Fruit fly (Drosophila melanogaster) whole organism, wandering third instar larva: ENCODE measurements around the gene Pka-C3.

Experiments used
- Abd-B ChIP-seq: fragments of >200 bp; optimal IDR thresholded peaks from 2 replicates; lab custom pipeline; 2017; ENCODE audit warnings: missing biosample characterization, missing genetic modification characterization
- CG32264 ChIP-seq: fragments of 200-800 bp; sonication (Bioruptor generic); optimal IDR thresholded peaks from 2 replicates; lab custom pipeline; 2016; ENCODE audit warnings: missing biosample characterization, missing genetic modification characterization
- CG9705 ChIP-seq: fragments of 200-800 bp; sonication (Bioruptor generic); optimal IDR thresholded peaks from 2 replicates; lab custom pipeline; 2018; ENCODE audit warnings: missing biosample characterization, mild to moderate bottlenecking, missing genetic modification characterization
- CrebA ChIP-seq: fragments of 200-800 bp; sonication (Bioruptor generic); optimal IDR thresholded peaks from 2 replicates; lab custom pipeline; 2016; ENCODE audit warnings: missing biosample characterization, mild to moderate bottlenecking, missing genetic modification characterization, borderline replicate concordance
- Dfd ChIP-seq: fragments of >200 bp; optimal IDR thresholded peaks from 2 replicates; lab custom pipeline; 2017; ENCODE audit warnings: missing biosample characterization, missing genetic modification characterization
- Dif ChIP-seq: fragments of 200-275, 200-300 bp; sonication (Bioruptor generic); optimal IDR thresholded peaks from 2 replicates; lab custom pipeline; 2018; ENCODE audit warnings: missing biosample characterization, missing genetic modification characterization; ENCODE audit not compliant: partially characterized antibody
- GATAd ChIP-seq: sonication (Bioruptor generic); optimal IDR thresholded peaks from 2 replicates; lab custom pipeline; 2016; ENCODE audit warnings: missing biosample characterization, missing genetic modification characterization
- HLH106 ChIP-seq: fragments of 200-800 bp; optimal IDR thresholded peaks from 3 replicates; lab custom pipeline; 2019; ENCODE audit warnings: missing biosample characterization, mild to moderate bottlenecking, missing genetic modification characterization, moderate library complexity
- Hnf4 ChIP-seq: fragments of 200-800 bp; sonication (Bioruptor generic); optimal IDR thresholded peaks from 2 replicates; lab custom pipeline; 2016; ENCODE audit warnings: missing biosample characterization, mild to moderate bottlenecking, missing genetic modification characterization
- Hr78 ChIP-seq: fragments of >200 bp; optimal IDR thresholded peaks from 2 replicates; lab custom pipeline; 2017; ENCODE audit warnings: missing biosample characterization, missing genetic modification characterization
- Hr83 ChIP-seq: fragments of 200-300 bp; sonication (Bioruptor generic); optimal IDR thresholded peaks from 2 replicates; lab custom pipeline; 2016; ENCODE audit warnings: missing biosample characterization, mild to moderate bottlenecking, missing genetic modification characterization, moderate library complexity; ENCODE audit not compliant: poor library complexity, severe bottlenecking
- Jra ChIP-seq: sonication (Bioruptor generic); optimal IDR thresholded peaks from 2 replicates; lab custom pipeline; 2016; ENCODE audit warnings: missing biosample characterization, missing genetic modification characterization
- Mio ChIP-seq: sonication (Bioruptor generic); optimal IDR thresholded peaks from 2 replicates; lab custom pipeline; 2016; ENCODE audit warnings: missing biosample characterization, missing genetic modification characterization
- Myc ChIP-seq: fragments of >200 bp; optimal IDR thresholded peaks from 2 replicates; lab custom pipeline; 2017
- N ChIP-seq: fragments of >200 bp; optimal IDR thresholded peaks from 2 replicates; lab custom pipeline; 2018; ENCODE audit warnings: missing biosample characterization, missing external identifiers, missing genetic modification characterization
- OdsH ChIP-seq: fragments of 200-800 bp; sonication (Bioruptor generic); optimal IDR thresholded peaks from 2 replicates; lab custom pipeline; 2016; ENCODE audit warnings: missing biosample characterization, mild to moderate bottlenecking, missing genetic modification characterization
- Rel ChIP-seq, 2 experiments: fragments of 200-800 bp; sonication (Bioruptor generic) in 1 of 2; optimal IDR thresholded peaks; 2 replicates in 1 of 2; 3 replicates in 1 of 2; lab custom pipeline; 2016 to 2019; ENCODE audit warnings: mild to moderate bottlenecking in 2 of 2, missing biosample characterization in 2 of 2, missing genetic modification characterization in 2 of 2, moderate library complexity in 1 of 2
- Sp1 ChIP-seq: fragments of 200-800 bp; sonication (Bioruptor generic); optimal IDR thresholded peaks from 3 replicates; lab custom pipeline; 2019; ENCODE audit warnings: missing biosample characterization, mild to moderate bottlenecking, missing genetic modification characterization, moderate library complexity
- Vsx2 ChIP-seq: fragments of 200-300, 225-300 bp; sonication (Bioruptor generic); optimal IDR thresholded peaks from 2 replicates; lab custom pipeline; 2018; ENCODE audit warnings: missing biosample characterization, missing genetic modification characterization; ENCODE audit not compliant: partially characterized antibody
- br ChIP-seq: fragments of 200-800 bp; sonication (Bioruptor generic); optimal IDR thresholded peaks from 2 replicates; lab custom pipeline; 2016; ENCODE audit warnings: missing biosample characterization, missing genetic modification characterization
- brk ChIP-seq: fragments of 200-800 bp; sonication (Bioruptor generic); optimal IDR thresholded peaks from 2 replicates; lab custom pipeline; 2016; ENCODE audit warnings: missing biosample characterization, mild to moderate bottlenecking, missing genetic modification characterization
- dl ChIP-seq, 2 experiments: fragments of 175-275, 200-275 bp in 1 of 2; fragments of 200-275 bp in 1 of 2; sonication (Bioruptor generic); optimal IDR thresholded peaks; lab custom pipeline; 2018; ENCODE audit warnings: mild to moderate bottlenecking in 2 of 2, missing biosample characterization in 2 of 2, missing genetic modification characterization in 2 of 2, moderate library complexity in 2 of 2; ENCODE audit not compliant: partially characterized antibody in 2 of 2, insufficient read depth in 1 of 2
- dmrt93B ChIP-seq: fragments of 200-800 bp; sonication (Bioruptor generic); optimal IDR thresholded peaks from 2 replicates; lab custom pipeline; 2018; ENCODE audit warnings: missing biosample characterization, mild to moderate bottlenecking, missing genetic modification characterization
- dsf ChIP-seq: sonication (Bioruptor generic); optimal IDR thresholded peaks from 2 replicates; lab custom pipeline; 2016; ENCODE audit warnings: missing biosample characterization, missing genetic modification characterization, borderline replicate concordance
- ey ChIP-seq: fragments of 200-800 bp; sonication (Bioruptor generic); optimal IDR thresholded peaks from 2 replicates; lab custom pipeline; 2016; ENCODE audit warnings: missing biosample characterization, missing genetic modification characterization
- foxo ChIP-seq, 2 experiments: fragments of 200-800 bp; sonication (Bioruptor generic); optimal IDR thresholded peaks; 2 replicates in 1 of 2; 3 replicates in 1 of 2; lab custom pipeline; 2016 to 2017; ENCODE audit warnings: missing biosample characterization in 2 of 2, missing genetic modification characterization in 2 of 2
- fru ChIP-seq: fragments of 200-800 bp; sonication (Bioruptor generic); optimal IDR thresholded peaks from 3 replicates; lab custom pipeline; 2016; ENCODE audit warnings: missing biosample characterization, mild to moderate bottlenecking, missing genetic modification characterization
- h ChIP-seq: fragments of 200-800 bp; sonication (Bioruptor generic); optimal IDR thresholded peaks from 3 replicates; lab custom pipeline; 2016; ENCODE audit warnings: missing biosample characterization, mild to moderate bottlenecking, missing genetic modification characterization
- jim ChIP-seq: fragments of 175-275, 200-325 bp; sonication (Bioruptor generic); optimal IDR thresholded peaks from 2 replicates; lab custom pipeline; 2016; ENCODE audit warnings: missing biosample characterization, mild to moderate bottlenecking, missing genetic modification characterization
- lola ChIP-seq: fragments of >200 bp; optimal IDR thresholded peaks from 2 replicates; lab custom pipeline; 2017; ENCODE audit warnings: missing biosample characterization, missing genetic modification characterization
- pan ChIP-seq: fragments of >200 bp; optimal IDR thresholded peaks from 2 replicates; lab custom pipeline; 2017
- psq ChIP-seq: fragments of 200-800 bp; sonication (Bioruptor generic); optimal IDR thresholded peaks from 3 replicates; lab custom pipeline; 2017; ENCODE audit warnings: missing biosample characterization, mild to moderate bottlenecking, missing genetic modification characterization, moderate library complexity
- rgr ChIP-seq: fragments of 200-800 bp; sonication (Bioruptor generic); optimal IDR thresholded peaks from 3 replicates; lab custom pipeline; 2016; ENCODE audit warnings: missing biosample characterization, mild to moderate bottlenecking, missing genetic modification characterization
- sage ChIP-seq: fragments of 200-800 bp; sonication (Bioruptor generic); optimal IDR thresholded peaks from 2 replicates; lab custom pipeline; 2016; ENCODE audit warnings: missing biosample characterization, mild to moderate bottlenecking, missing genetic modification characterization
- sv ChIP-seq: fragments of 200-800 bp; sonication (Bioruptor generic); optimal IDR thresholded peaks from 3 replicates; lab custom pipeline; 2016; ENCODE audit warnings: missing biosample characterization, missing genetic modification characterization
- tai ChIP-seq: sonication (Bioruptor generic); optimal IDR thresholded peaks from 2 replicates; lab custom pipeline; 2016; ENCODE audit warnings: missing biosample characterization, missing genetic modification characterization
- usp ChIP-seq: fragments of >200 bp; optimal IDR thresholded peaks from 2 replicates; lab custom pipeline; 2017; ENCODE audit warnings: missing biosample characterization, missing genetic modification characterization
- woc ChIP-seq: sonication (Bioruptor generic); optimal IDR thresholded peaks from 2 replicates; lab custom pipeline; 2016; ENCODE audit warnings: missing biosample characterization, mild to moderate bottlenecking, missing genetic modification characterization

The Pka-C3 gene

dm6 chr3L:15956448-15957010, 1.9 kb upstream of the Pka-C3 start, which contains the start of gene elgi:
TSS of gene elgi (plus strand) at chr3L:15956550.
- TF ChIP-seq Vsx2 (GFP tag; lab: Kevin White, UChicago) (no peak), lola (GFP tag; lab: Kevin White, UChicago) (no peak), dsf (GFP tag; lab: Kevin White, UChicago) (no peak), Dfd (no peak), HLH106 (tag; lab: Kevin White, UChicago) (peak; percentile 58), fru (peak; percentile 77), Jra (GFP tag; lab: Kevin White, UChicago) (no peak), h (GFP tag; lab: Kevin White, UChicago) (peak; percentile 82), tai (GFP tag; lab: Kevin White, UChicago) (no peak), OdsH (peak; percentile 46), usp (GFP tag; lab: Kevin White, UChicago) (no peak), Hr83 (GFP tag; lab: Kevin White, UChicago) (peak; percentile 80), CG32264 (GFP tag; lab: Kevin White, UChicago) (peak; percentile 47), woc (peak; percentile 85), ey (peak; percentile 54), Mio (peak; percentile 10), jim (GFP tag; lab: Kevin White, UChicago) (no peak), dl (GFP tag; optimal IDR thresholded peaks at IDR 0.05; lab: Kevin White, UChicago; ENCODE audit: insufficient read depth in 1 of 2, partially characterized antibody in 2 of 2) (no peak), Abd-B (no peak), CrebA (GFP tag; lab: Kevin White, UChicago) (no peak), dmrt93B (GFP tag; lab: Kevin White, UChicago) (no peak), br (peak; percentile 75), CG9705 (GFP tag; lab: Kevin White, UChicago) (peak; percentile 49), sv (GFP tag; lab: Kevin White, UChicago) (peak; percentile 52), brk (GFP tag; lab: Kevin White, UChicago) (no peak), pan (no peak), Hnf4 (GFP tag; lab: Kevin White, UChicago) (no peak), Rel (GFP tag; optimal IDR thresholded peaks at IDR 0.05; lab: Kevin White, UChicago) (no peak), Rel (tag; optimal IDR thresholded peaks at IDR 0.05; lab: Kevin White, UChicago) (peak; percentile 54), N (no peak), Dif (GFP tag; lab: Kevin White, UChicago) (no peak), foxo (GFP tag; optimal IDR thresholded peaks at IDR 0.05; lab: Kevin White, UChicago) (peak in 1 of 2 experiments; percentile 82), Myc (lab: Kevin White, UChicago) (peak; percentile 88), sage (no peak), psq (peak; percentile 51), Hr78 (GFP tag; lab: Kevin White, UChicago) (no peak), GATAd (no peak), Sp1 (peak; percentile 60), rgr (GFP tag; lab: Kevin White, UChicago) (peak; percentile 78)
- TF ChIP-seq, all 38 proteins: peak for 18

- TF ChIP-seq sage (no peak), br (no peak), Dfd (no peak), usp (GFP tag; lab: Kevin White, UChicago) (no peak), pan (no peak), dsf (GFP tag; lab: Kevin White, UChicago) (no peak), OdsH (no peak), dmrt93B (GFP tag; lab: Kevin White, UChicago) (no peak), Hr78 (GFP tag; lab: Kevin White, UChicago) (no peak)
These were observed 705 bp downstream of the Pka-C3 start for dm6 chr3L:15953892-15954291.

DNA sequence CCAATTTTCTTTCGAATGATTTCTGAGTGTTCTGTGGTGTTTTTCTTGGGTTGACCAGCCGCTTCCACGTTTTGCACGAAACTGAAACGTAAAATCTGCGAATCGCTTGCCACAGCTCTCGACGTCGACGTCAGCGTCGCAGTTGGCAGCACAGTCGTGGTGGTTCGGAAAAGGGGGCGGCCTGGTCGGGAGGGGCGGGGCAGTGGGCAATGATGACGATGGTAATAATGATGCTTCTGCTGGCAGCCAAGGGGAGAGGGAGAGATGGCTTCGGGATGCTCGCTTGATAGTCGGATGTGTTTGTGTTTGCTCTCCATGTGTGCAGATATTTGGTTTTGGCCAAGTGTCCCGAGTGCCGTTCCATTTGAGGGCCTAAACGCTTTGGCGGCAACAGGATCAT, 1.7 kb downstream of the Pka-C3 start:
- TF ChIP-seq psq (no peak), Hr83 (GFP tag; lab: Kevin White, UChicago) (no peak), sv (GFP tag; lab: Kevin White, UChicago) (no peak), Hnf4 (GFP tag; lab: Kevin White, UChicago) (no peak)
